Fruit fly (Drosophila melanogaster): Measurements from ENCODE around the gene CG3040.

Gene CG3040

DNA sequence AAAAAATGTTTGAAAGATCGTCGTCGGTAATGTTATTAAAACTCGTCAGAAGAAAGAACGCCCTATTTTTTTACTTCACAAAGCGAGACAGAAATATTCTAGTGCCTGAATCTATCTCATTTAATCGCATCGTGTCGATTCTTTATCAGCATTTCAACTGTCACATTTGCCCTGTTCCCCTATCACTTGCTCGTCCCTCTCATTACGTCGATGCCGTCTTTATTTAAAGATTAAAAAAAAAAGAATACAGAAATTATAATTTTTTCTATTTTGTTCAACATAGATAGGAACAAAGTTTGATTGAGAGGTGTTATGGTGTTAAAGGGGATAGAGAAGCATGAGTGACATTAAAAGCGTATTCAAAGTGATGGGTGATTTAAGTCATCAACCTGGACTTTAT, 14.9 kb upstream of the CG3040 start:
- peak; percentile 91 for TF ChIP-seq svp (GFP tag)
- no peak for TF ChIP-seq Ets96B (tag; optimal IDR thresholded peaks at IDR 0.05)
- TF ChIP-seq cyc (GFP tag; optimal IDR thresholded peaks at IDR 0.05) = no peak
- no peak for TF ChIP-seq achi (GFP tag; optimal IDR thresholded peaks at IDR 0.05)
- no peak for TF ChIP-seq CG31627 (GFP tag; optimal IDR thresholded peaks at IDR 0.05)

DNA sequence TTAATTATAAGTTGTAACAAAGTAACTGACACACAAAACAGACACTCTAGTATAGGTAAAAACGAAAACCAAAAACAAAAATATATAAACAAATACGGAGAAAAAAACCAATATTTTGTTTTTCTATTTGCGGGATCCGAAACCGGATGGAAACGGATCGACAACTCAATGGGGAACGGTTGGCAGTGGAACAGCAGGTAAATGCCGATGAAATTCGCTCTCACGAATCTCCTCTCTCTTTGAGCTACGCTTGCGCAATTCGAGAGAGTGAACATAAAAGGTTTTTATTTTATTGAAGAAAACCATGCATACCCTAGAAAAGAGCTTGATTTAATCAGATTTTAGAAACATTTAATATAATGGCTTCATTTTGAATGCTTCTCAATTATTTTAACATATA, 13.9 kb upstream of the CG3040 start:
- TF ChIP-seq CG7368 (GFP tag; optimal IDR thresholded peaks at IDR 0.05) (no peak), dsx (GFP tag; optimal IDR thresholded peaks at IDR 0.05; ENCODE audit: poor library complexity, severe bottlenecking) (peak; percentile 24), CG9139 (GFP tag; optimal IDR thresholded peaks at IDR 0.05) (peak; percentile 15)

DNA sequence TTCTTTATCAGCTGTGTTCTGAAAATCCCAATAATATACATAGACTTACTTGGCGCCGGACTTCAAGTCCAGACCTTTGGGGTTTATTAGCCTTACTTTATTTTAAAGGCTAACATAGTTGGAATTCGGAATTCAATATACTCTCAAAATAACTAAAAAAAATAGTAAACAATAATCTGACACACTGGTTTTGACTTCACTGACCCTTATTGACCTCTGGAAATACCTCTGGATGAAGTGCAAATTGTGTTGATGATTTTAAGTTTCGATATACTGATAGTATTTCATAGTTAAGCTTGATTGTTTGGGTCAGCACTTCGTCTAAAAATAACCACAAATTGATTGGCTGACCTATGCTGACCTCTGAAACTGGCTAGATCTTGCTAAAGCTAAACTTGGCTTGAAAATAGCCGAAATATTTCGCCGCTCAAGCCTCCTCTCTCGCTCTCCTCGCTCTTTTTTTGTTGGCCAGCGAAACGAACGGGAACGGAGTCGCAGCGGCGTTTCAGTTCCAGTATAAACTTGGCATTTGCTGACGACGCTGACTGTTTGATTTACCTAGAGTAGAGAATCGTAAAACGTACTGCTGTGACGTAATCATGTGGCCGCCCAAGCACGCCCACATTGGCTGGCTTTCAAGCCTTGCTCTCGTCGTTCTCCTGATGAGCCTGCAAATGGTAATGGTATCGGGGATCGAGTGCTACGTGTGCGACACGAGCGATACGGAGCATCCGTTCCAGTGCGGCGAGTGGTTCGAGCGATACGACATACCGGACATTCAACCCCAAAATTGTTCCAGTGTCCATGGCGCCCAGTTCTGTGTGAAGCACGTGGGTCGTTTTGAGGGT, 13.0 kb upstream of the CG3040 start, which contains the start of gene bou:
TSS of gene bou (plus strand) at position 507 of the 848 bp plus-strand sequence.
- TF ChIP-seq CG11762 (GFP tag; optimal IDR thresholded peaks at IDR 0.05; ENCODE audit: insufficient read depth) = no peak
- peak; percentile 24 for TF ChIP-seq CG6854 (GFP tag; optimal IDR thresholded peaks at IDR 0.05)
- TF ChIP-seq fd59A (GFP tag; optimal IDR thresholded peaks at IDR 0.05) = no peak
- peak; percentile 15 for TF ChIP-seq vri (GFP tag; optimal IDR thresholded peaks at IDR 0.05)
- TF ChIP-seq svp (GFP tag) = peak; percentile 89
- peak; percentile 16 for TF ChIP-seq CG6808 (GFP tag; optimal IDR thresholded peaks at IDR 0.05)
- no peak for TF ChIP-seq Blimp-1 (GFP tag; optimal IDR thresholded peaks at IDR 0.05)
- TF ChIP-seq Eip78C (GFP tag) = peak; percentile 40
- 0 out of 3 replicates have a peak, but pooled peaks have one; percentile 35 for TF ChIP-seq eg (GFP tag; IDR thresholded peaks at IDR 0.05)
- TF ChIP-seq CG10669 (GFP tag; optimal IDR thresholded peaks at IDR 0.05) = no peak
- TF ChIP-seq CG8319 (GFP tag; optimal IDR thresholded peaks at IDR 0.05) = no peak
- TF ChIP-seq Ets96B (tag; optimal IDR thresholded peaks at IDR 0.05) = no peak
- TF ChIP-seq CG16779 (tag; optimal IDR thresholded peaks at IDR 0.05) = no peak
- TF ChIP-seq CG6792 (GFP tag; optimal IDR thresholded peaks at IDR 0.05) = no peak
- no peak for TF ChIP-seq dac (GFP tag; optimal IDR thresholded peaks at IDR 0.05)
- peak; percentile 20 for TF ChIP-seq Hr4 (GFP tag; optimal IDR thresholded peaks at IDR 0.05)
- no peak for TF ChIP-seq Sox102F (GFP tag; optimal IDR thresholded peaks at IDR 0.05)
- no peak for TF ChIP-seq CG10631 (GFP tag; optimal IDR thresholded peaks at IDR 0.05)
- TF ChIP-seq Gug (GFP tag; IDR thresholded peaks at IDR 0.05) = no peak
- TF ChIP-seq CG32006 (GFP tag; optimal IDR thresholded peaks at IDR 0.05) = peak; percentile 41

DNA sequence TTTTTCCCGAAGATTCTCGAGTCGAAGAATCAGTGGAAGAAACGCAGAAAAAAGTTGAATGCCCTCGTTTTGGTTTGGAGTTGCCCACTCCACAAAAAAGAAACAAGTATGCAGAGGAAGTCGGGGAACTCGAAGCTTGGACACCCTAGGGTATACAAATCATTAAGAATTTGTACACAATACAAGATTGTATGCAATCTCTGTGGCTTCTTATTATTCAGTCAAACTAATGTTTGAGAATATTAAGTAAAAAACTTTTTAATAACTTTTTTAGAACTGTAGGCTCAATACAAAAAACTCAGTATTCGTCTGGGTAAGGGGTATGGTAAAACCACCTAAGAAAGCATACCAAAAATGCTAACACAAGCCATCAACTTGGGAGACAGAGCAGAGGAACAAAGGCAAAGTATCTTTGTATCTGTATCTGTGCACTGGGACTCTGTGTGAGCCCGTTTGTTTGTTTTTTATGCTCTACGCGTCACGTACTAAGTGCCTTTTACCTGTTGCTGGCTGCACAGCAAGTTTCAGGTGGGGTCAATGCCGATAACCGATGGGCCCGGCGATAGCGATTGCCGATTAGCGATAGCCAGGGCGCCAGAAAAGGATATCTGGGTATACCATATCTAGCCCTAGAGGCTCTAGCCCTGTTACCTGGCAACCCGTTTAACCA, 12.1 kb upstream of the CG3040 start:
- peak; percentile 76 for TF ChIP-seq CG6276 (GFP tag; optimal IDR thresholded peaks at IDR 0.05)
- TF ChIP-seq Ets21C (GFP tag; optimal IDR thresholded peaks at IDR 0.05) = peak; percentile 91
- TF ChIP-seq CG32006 (GFP tag; optimal IDR thresholded peaks at IDR 0.05) = peak; percentile 80
- TF ChIP-seq CG11762 (GFP tag; optimal IDR thresholded peaks at IDR 0.05; ENCODE audit: insufficient read depth) = peak; percentile 70
- TF ChIP-seq Sox15 (GFP tag; optimal IDR thresholded peaks at IDR 0.05) = peak; percentile 75
- peak; percentile 91 for TF ChIP-seq pdm3 (GFP tag; optimal IDR thresholded peaks at IDR 0.05)
- TF ChIP-seq Eip75B (GFP tag; optimal IDR thresholded peaks at IDR 0.05) = peak; percentile 93
- peak; percentile 67 for TF ChIP-seq CG1621 (tag; optimal IDR thresholded peaks at IDR 0.05)
- TF ChIP-seq CG16779 (tag; optimal IDR thresholded peaks at IDR 0.05) = peak; percentile 44
- peak; percentile 88 for TF ChIP-seq Ets96B (tag; optimal IDR thresholded peaks at IDR 0.05)
- TF ChIP-seq Smox (GFP tag; optimal IDR thresholded peaks at IDR 0.05) = peak; percentile 94
- TF ChIP-seq Met (GFP tag; optimal IDR thresholded peaks at IDR 0.05) = peak; percentile 96
- TF ChIP-seq CG7368 (GFP tag; optimal IDR thresholded peaks at IDR 0.05) = peak; percentile 70
- TF ChIP-seq ss (GFP tag; optimal IDR thresholded peaks at IDR 0.05) = peak; percentile 86 to 87
- peak; percentile 68 for TF ChIP-seq CG9139 (GFP tag; optimal IDR thresholded peaks at IDR 0.05)
- TF ChIP-seq CG6808 (GFP tag; optimal IDR thresholded peaks at IDR 0.05) = peak; percentile 78
- TF ChIP-seq net (GFP tag; optimal IDR thresholded peaks at IDR 0.05) = peak; percentile 88
- peak; percentile 93 for TF ChIP-seq CG31627 (GFP tag; optimal IDR thresholded peaks at IDR 0.05)
- TF ChIP-seq CG3032 (tag; optimal IDR thresholded peaks at IDR 0.05) = peak; percentile 85
- peak; percentile 49 for TF ChIP-seq fkh (GFP tag; optimal IDR thresholded peaks at IDR 0.05)
- peak; percentile 44 to 79 for TF ChIP-seq salr (GFP tag; optimal IDR thresholded peaks at IDR 0.05)
- peak; percentile 87 for TF ChIP-seq CG8632 (GFP tag; optimal IDR thresholded peaks at IDR 0.05)
- peak; percentile 70 for TF ChIP-seq eg (GFP tag; IDR thresholded peaks at IDR 0.05)
- no peak; the same call in 1 of the 2 replicates for TF ChIP-seq CG11294 (GFP tag; IDR thresholded peaks at IDR 0.05)
- peak; percentile 88 for TF ChIP-seq dsx (GFP tag; optimal IDR thresholded peaks at IDR 0.05; ENCODE audit: poor library complexity, severe bottlenecking)

Data from whole organism, prepupa.